Fruit fly (Drosophila melanogaster) whole organism, embryonic: ENCODE measurements around the gene CG43116.

Experiments used
- Abd-B ChIP-seq: fragments of 200-800 bp; sonication (Bioruptor generic); optimal IDR thresholded peaks from 2 replicates; lab custom pipeline; 2018; ENCODE audit warnings: missing biosample characterization, mild to moderate bottlenecking, missing genetic modification characterization, moderate library complexity
- Atf6 ChIP-seq: fragments of 200-800 bp; sonication (Bioruptor generic); IDR thresholded peaks from 2 replicates; pipeline ENCODE4 v1.3.6; 2022; ENCODE audit warnings: missing biosample characterization, missing genetic modification characterization
- CG10366 ChIP-seq: fragments of 200-800 bp; sonication (Bioruptor generic); IDR thresholded peaks from 2 replicates; pipeline ENCODE4 v1.3.6; 2022; ENCODE audit warnings: missing biosample characterization, missing genetic modification characterization
- CG10565 ChIP-seq: fragments of 200-800 bp; sonication (Bioruptor generic); optimal IDR thresholded peaks from 3 replicates; lab custom pipeline; 2016; ENCODE audit warnings: missing biosample characterization, mild to moderate bottlenecking, missing genetic modification characterization
- CG13775 ChIP-seq: fragments of 200-800 bp; sonication (Bioruptor generic); optimal IDR thresholded peaks from 3 replicates; lab custom pipeline; 2017; ENCODE audit warnings: missing biosample characterization, mild to moderate bottlenecking, missing genetic modification characterization
- CG15073 ChIP-seq: fragments of 200-800 bp; sonication (Bioruptor generic); optimal IDR thresholded peaks from 2 replicates; lab custom pipeline; 2016; ENCODE audit warnings: missing biosample characterization, missing genetic modification characterization
- CG17568 ChIP-seq: fragments of 200-800 bp; sonication (Bioruptor generic); optimal IDR thresholded peaks from 2 replicates; lab custom pipeline; 2018; ENCODE audit warnings: missing biosample characterization, mild to moderate bottlenecking, missing genetic modification characterization, moderate library complexity
- CG18011 ChIP-seq: fragments of 200-800 bp; sonication (Bioruptor generic); optimal IDR thresholded peaks from 2 replicates; lab custom pipeline; 2017; ENCODE audit warnings: missing biosample characterization, missing genetic modification characterization, mild to moderate bottlenecking, moderate library complexity, missing genotype
- CG18599 ChIP-seq: fragments of 200-800 bp; sonication (Bioruptor generic); optimal IDR thresholded peaks from 3 replicates; lab custom pipeline; 2017; ENCODE audit warnings: missing biosample characterization, missing genetic modification characterization, mild to moderate bottlenecking, moderate library complexity, missing genetic modification reagents
- CG31224 ChIP-seq: fragments of 200-800 bp; sonication (Bioruptor generic); IDR thresholded peaks from 2 replicates; pipeline ENCODE4 v1.3.6; 2022; ENCODE audit warnings: missing biosample characterization, missing genetic modification characterization
- CG4617 ChIP-seq: fragments of 200-800 bp; sonication (Bioruptor generic); optimal IDR thresholded peaks from 3 replicates; lab custom pipeline; 2016; ENCODE audit warnings: missing biosample characterization, missing genetic modification characterization, borderline replicate concordance
- CG6689 ChIP-seq: fragments of 200-800 bp; sonication (Bioruptor generic); IDR thresholded peaks from 2 replicates; pipeline ENCODE4 v1.3.6; 2022; ENCODE audit warnings: missing biosample characterization, missing genetic modification characterization
- CG7745 ChIP-seq: fragments of 200-800 bp; sonication (Bioruptor generic); optimal IDR thresholded peaks from 2 replicates; lab custom pipeline; 2018; ENCODE audit warnings: missing biosample characterization, mild to moderate bottlenecking, missing genetic modification characterization, moderate library complexity
- CG7786 ChIP-seq: fragments of 200-800 bp; sonication (Bioruptor generic); optimal IDR thresholded peaks from 2 replicates; lab custom pipeline; 2016; ENCODE audit warnings: missing biosample characterization, missing genetic modification characterization
- CG7987 ChIP-seq: fragments of 200-800 bp; sonication (Bioruptor generic); optimal IDR thresholded peaks from 2 replicates; lab custom pipeline; 2018; ENCODE audit warnings: missing biosample characterization, mild to moderate bottlenecking, missing genetic modification characterization, moderate library complexity
- CG8089 ChIP-seq: fragments of 200-800 bp; sonication (Bioruptor generic); optimal IDR thresholded peaks from 3 replicates; lab custom pipeline; 2016; ENCODE audit warnings: missing biosample characterization, missing genetic modification characterization
- CG8388 ChIP-seq: fragments of 200-800 bp; sonication (Bioruptor generic); optimal IDR thresholded peaks from 2 replicates; lab custom pipeline; 2019; ENCODE audit warnings: missing biosample characterization, mild to moderate bottlenecking, missing genetic modification characterization, moderate library complexity
- CkIIα-i1 ChIP-seq: fragments of 200-800 bp; sonication (Bioruptor generic); IDR thresholded peaks from 2 replicates; pipeline ENCODE4 v1.3.6; 2022; ENCODE audit warnings: missing biosample characterization, missing genetic modification characterization
- D19B ChIP-seq: fragments of 200-800 bp; sonication (Bioruptor generic); optimal IDR thresholded peaks from 2 replicates; lab custom pipeline; 2017; ENCODE audit warnings: missing biosample characterization, mild to moderate bottlenecking, missing genetic modification characterization
- Dad ChIP-seq: fragments of 200-800 bp; sonication (Bioruptor generic); optimal IDR thresholded peaks from 3 replicates; lab custom pipeline; 2016; ENCODE audit warnings: missing biosample characterization, missing genetic modification characterization
- Deaf1 ChIP-seq: fragments of 200-800 bp; optimal IDR thresholded peaks from 3 replicates; lab custom pipeline; 2019; ENCODE audit warnings: missing biosample characterization, mild to moderate bottlenecking, missing genetic modification characterization, moderate library complexity
- Doc3 ChIP-seq: fragments of 200-800 bp; sonication (Bioruptor generic); IDR thresholded peaks from 3 replicates; pipeline ENCODE4 v1.3.6; 2022; ENCODE audit warnings: missing biosample characterization, missing genetic modification characterization; ENCODE audit not compliant: partially characterized antibody
- Drgx ChIP-seq: fragments of 200-800 bp; sonication (Bioruptor generic); IDR thresholded peaks from 2 replicates; pipeline ENCODE4 v1.3.6; 2022; ENCODE audit warnings: missing biosample characterization, missing genetic modification characterization
- E2f1 ChIP-seq: fragments of 200-800 bp; sonication (Bioruptor generic); IDR thresholded peaks from 2 replicates; pipeline ENCODE4 v1.3.6; 2022; ENCODE audit warnings: missing biosample characterization, missing genetic modification characterization
- Gug ChIP-seq: fragments of 200-800 bp; sonication (Bioruptor generic); IDR thresholded peaks from 4 replicates; pipeline ENCODE4 v1.3.6; 2022; ENCODE audit warnings: missing biosample characterization, missing genetic modification characterization
- Hey ChIP-seq: fragments of 200-800 bp; sonication (Bioruptor generic); optimal IDR thresholded peaks from 3 replicates; lab custom pipeline; 2018; ENCODE audit warnings: missing biosample characterization, mild to moderate bottlenecking, missing genetic modification characterization
- HmgZ ChIP-seq: fragments of 200-800 bp; sonication (Bioruptor generic); optimal IDR thresholded peaks from 2 replicates; lab custom pipeline; 2018; ENCODE audit warnings: missing biosample characterization, mild to moderate bottlenecking, missing genetic modification characterization
- Myb ChIP-seq: fragments of 200-800 bp; sonication (Bioruptor generic); optimal IDR thresholded peaks from 2 replicates; lab custom pipeline; 2016; ENCODE audit warnings: missing biosample characterization, missing genetic modification characterization
- NFAT ChIP-seq: fragments of 200-800 bp; sonication (Bioruptor generic); IDR thresholded peaks from 2 replicates; pipeline ENCODE4 v1.3.6; 2022; ENCODE audit warnings: missing biosample characterization, missing genetic modification characterization
- Side ChIP-seq: fragments of 200-800 bp; sonication (Bioruptor generic); optimal IDR thresholded peaks from 2 replicates; lab custom pipeline; 2016; ENCODE audit warnings: missing biosample characterization, missing genetic modification characterization
- Sox100B ChIP-seq: fragments of 200-800 bp; sonication (Bioruptor generic); optimal IDR thresholded peaks from 3 replicates; lab custom pipeline; 2018; ENCODE audit warnings: missing biosample characterization, mild to moderate bottlenecking, missing genetic modification characterization
- TFAM ChIP-seq: fragments of 200-800 bp; sonication (Bioruptor generic); optimal IDR thresholded peaks from 2 replicates; lab custom pipeline; 2017; ENCODE audit warnings: missing biosample characterization, missing genetic modification characterization, inconsistent platforms
- Xrp1 ChIP-seq: fragments of 200-800 bp; sonication (Bioruptor generic); IDR thresholded peaks from 2 replicates; pipeline ENCODE4 v1.3.6; 2022; ENCODE audit warnings: missing biosample characterization, missing genetic modification characterization
- btn ChIP-seq: fragments of 200-800 bp; sonication (Bioruptor generic); optimal IDR thresholded peaks from 2 replicates; lab custom pipeline; 2016; ENCODE audit warnings: missing biosample characterization, missing genetic modification characterization
- cas ChIP-seq: fragments of 200-800 bp; sonication (Bioruptor generic); IDR thresholded peaks from 2 replicates; pipeline ENCODE4 v1.3.6; 2022; ENCODE audit warnings: missing biosample characterization, missing genetic modification characterization
- ems ChIP-seq: fragments of 200-800 bp; sonication (Bioruptor generic); optimal IDR thresholded peaks from 3 replicates; lab custom pipeline; 2016; ENCODE audit warnings: missing biosample characterization, missing genetic modification characterization
- grau ChIP-seq: fragments of 200-800 bp; optimal IDR thresholded peaks from 3 replicates; lab custom pipeline; 2019; ENCODE audit warnings: missing biosample characterization, mild to moderate bottlenecking, missing genetic modification characterization, moderate library complexity
- ken ChIP-seq: fragments of 200-800 bp; sonication (Bioruptor generic); IDR thresholded peaks from 3 replicates; pipeline ENCODE4 v1.3.6; 2022; ENCODE audit warnings: missing biosample characterization, missing genetic modification characterization
- kni ChIP-seq: fragments of 200-800 bp; sonication (Bioruptor generic); optimal IDR thresholded peaks from 3 replicates; lab custom pipeline; 2017; ENCODE audit warnings: mild to moderate bottlenecking, missing biosample characterization, missing genetic modification reagents, missing genetic modification characterization
- lab ChIP-seq: fragments of 200-800 bp; sonication (Bioruptor generic); optimal IDR thresholded peaks from 3 replicates; lab custom pipeline; 2017; ENCODE audit warnings: missing biosample characterization, missing genetic modification characterization, mild to moderate bottlenecking, moderate library complexity, missing genetic modification reagents
- lola ChIP-seq, 3 experiments: fragments of >200 bp in 2 of 3; fragments of 200-800 bp in 1 of 3; sonication (Bioruptor generic) in 1 of 3; optimal IDR thresholded peaks; 2 replicates each; lab custom pipeline; 2017 to 2019; ENCODE audit warnings: missing biosample characterization in 3 of 3, missing genetic modification characterization in 3 of 3, mild to moderate bottlenecking in 1 of 3, moderate library complexity in 1 of 3
- pum ChIP-seq: fragments of 200-800 bp; sonication (Bioruptor generic); optimal IDR thresholded peaks from 2 replicates; lab custom pipeline; 2016; ENCODE audit warnings: missing biosample characterization, missing genetic modification characterization
- row ChIP-seq: fragments of 200-800 bp; sonication (Bioruptor generic); IDR thresholded peaks from 3 replicates; pipeline ENCODE4 v1.3.6; 2022; ENCODE audit warnings: missing biosample characterization, missing genetic modification characterization
- run ChIP-seq: fragments of 200-800 bp; sonication (Bioruptor generic); optimal IDR thresholded peaks from 3 replicates; lab custom pipeline; 2018; ENCODE audit warnings: missing biosample characterization, mild to moderate bottlenecking, missing genetic modification characterization
- tin ChIP-seq: fragments of 200-800 bp; sonication (Bioruptor generic); optimal IDR thresholded peaks from 3 replicates; lab custom pipeline; 2016; ENCODE audit warnings: missing biosample characterization, missing genetic modification characterization
- tio ChIP-seq: fragments of 200-800 bp; sonication (Bioruptor generic); optimal IDR thresholded peaks from 2 replicates; lab custom pipeline; 2017; ENCODE audit warnings: missing biosample characterization, missing genetic modification characterization, inconsistent platforms
- tll ChIP-seq, 2 experiments: fragments of 200-800 bp in 1 of 2; fragments of >200 bp in 1 of 2; sonication (Bioruptor generic) in 1 of 2; optimal IDR thresholded peaks; 2 replicates each; lab custom pipeline; 2017 to 2019; ENCODE audit warnings: missing biosample characterization in 2 of 2, missing genetic modification characterization in 2 of 2, mild to moderate bottlenecking in 1 of 2, moderate library complexity in 1 of 2
- vfl ChIP-seq: fragments of 200-800 bp; sonication (Bioruptor generic); optimal IDR thresholded peaks from 2 replicates; lab custom pipeline; 2016; ENCODE audit warnings: missing biosample characterization, missing genetic modification characterization

CG43116 gene

dm6 chr3R:26020244-26021171 is 23.7 kb upstream of the CG43116 start (continued):
- TF ChIP-seq CG7786 (GFP tag; lab: Kevin White, UChicago) (no peak), CG6689 (GFP tag; lab: Robert Waterston, UW) (peak; percentile 64), Xrp1 (GFP tag; lab: Robert Waterston, UW) (peak; percentile 78), row (peak; percentile 66), CG8089 (GFP tag; lab: Kevin White, UChicago) (no peak), E2f1 (peak; percentile 62), CG7987 (GFP tag; lab: Kevin White, UChicago) (peak; percentile 22), grau (tag; lab: Kevin White, UChicago) (peak; percentile 62), CG4617 (GFP tag; lab: Kevin White, UChicago) (no peak), lola (GFP tag; optimal IDR thresholded peaks at IDR 0.05; lab: Kevin White, UChicago) (peak in 1 of 3 experiments; percentile 70), ken (GFP tag; lab: Robert Waterston, UW) (no peak), CG18599 (GFP tag; lab: Kevin White, UChicago) (peak; percentile 73), btn (no peak), HmgZ (no peak), CG13775 (peak; percentile 49), NFAT (GFP tag; lab: Robert Waterston, UW) (no peak), run (tag; lab: Kevin White, UChicago) (peak; percentile 63), tll (GFP tag; optimal IDR thresholded peaks at IDR 0.05; lab: Kevin White, UChicago) (no peak), CG7745 (tag; lab: Kevin White, UChicago) (no peak), Deaf1 (tag; lab: Kevin White, UChicago) (peak; percentile 99), CG17568 (GFP tag; lab: Kevin White, UChicago) (no peak), ems (peak; percentile 36), CG18011 (GFP tag; lab: Kevin White, UChicago) (no peak), D19B (GFP tag; lab: Kevin White, UChicago) (peak; percentile 30), CG15073 (GFP tag; lab: Kevin White, UChicago) (no peak), cas (GFP tag; lab: Robert Waterston, UW) (no peak), CkIIα-i1 (GFP tag; lab: Robert Waterston, UW) (no peak), TFAM (GFP tag; lab: Kevin White, UChicago) (no peak), CG31224 (GFP tag; lab: Robert Waterston, UW) (0 out of 2 replicates have a peak, but pooled peaks have one; percentile 11), Doc3 (no peak), Sox100B (GFP tag; lab: Kevin White, UChicago) (peak; percentile 76), Side (no peak), Myb (GFP tag; lab: Kevin White, UChicago) (no peak), Atf6 (GFP tag; lab: Robert Waterston, UW) (no peak), lab (GFP tag; lab: Kevin White, UChicago) (peak; percentile 67), CG10565 (GFP tag; lab: Kevin White, UChicago) (no peak), CG10366 (GFP tag; lab: Robert Waterston, UW) (peak; percentile 63), Dad (GFP tag; lab: Kevin White, UChicago) (no peak), Abd-B (GFP tag; lab: Kevin White, UChicago) (peak; percentile 22), Hey (tag; lab: Kevin White, UChicago) (no peak), Gug (GFP tag; lab: Robert Waterston, UW) (no peak), tio (GFP tag; lab: Kevin White, UChicago) (peak; percentile 50), vfl (GFP tag; lab: Kevin White, UChicago) (no peak), kni (peak; percentile 99), Drgx (peak; percentile 79), CG8388 (GFP tag; lab: Kevin White, UChicago) (peak; percentile 76), pum (GFP tag; lab: Kevin White, UChicago) (no peak), tin (GFP tag; lab: Kevin White, UChicago) (peak; percentile 45)
